Fruit fly (Drosophila melanogaster): ENCODE results near the gene CG14572.

Gene CG14572

dm6 chr3L:21728616-21729047, 12.7 kb upstream of the CG14572 start, which contains the start of the genes CG11247 and Polr2H (continued):
- TF ChIP-seq Spps (tag; optimal IDR thresholded peaks at IDR 0.05) (peak; percentile 64), lab (GFP tag; optimal IDR thresholded peaks at IDR 0.05) (peak; percentile 83), knrl (GFP tag; IDR thresholded peaks at IDR 0.05; ENCODE audit: partially characterized antibody) (peak; percentile 90), Ptx1 (GFP tag; IDR thresholded peaks at IDR 0.05) (peak; percentile 96), unpg (GFP tag; optimal IDR thresholded peaks at IDR 0.05) (peak; percentile 90), bab2 (GFP tag; optimal IDR thresholded peaks at IDR 0.05) (peak; percentile 95), Usf (GFP tag; optimal IDR thresholded peaks at IDR 0.05) (peak; percentile 89), CG12744 (GFP tag; optimal IDR thresholded peaks at IDR 0.05) (peak; percentile 80), salm (tag; optimal IDR thresholded peaks at IDR 0.05) (peak; percentile 30), Lpt (GFP tag; optimal IDR thresholded peaks at IDR 0.05) (no peak), cas (GFP tag; IDR thresholded peaks at IDR 0.05) (peak; percentile 85; the same call in 1 of the 2 replicates), sens (GFP tag) (peak; percentile 98), CG10209 (GFP tag; optimal IDR thresholded peaks at IDR 0.05) (peak; percentile 86), CG17359 (tag; optimal IDR thresholded peaks at IDR 0.05) (peak; percentile 72), CG4360 (GFP tag; IDR thresholded peaks at IDR 0.05) (0 out of 2 replicates have a peak, but pooled peaks have one; percentile 34), kah (GFP tag; optimal IDR thresholded peaks at IDR 0.05) (peak; percentile 6), pfk (GFP tag; optimal IDR thresholded peaks at IDR 0.05) (no peak), nom (GFP tag; optimal IDR thresholded peaks at IDR 0.05) (no peak), HLH54F (GFP tag; optimal IDR thresholded peaks at IDR 0.05) (peak; percentile 97), HLHmδ (GFP tag; optimal IDR thresholded peaks at IDR 0.05) (no peak), D19B (GFP tag; optimal IDR thresholded peaks at IDR 0.05) (peak; percentile 67), Neu2 (GFP tag; optimal IDR thresholded peaks at IDR 0.05; ENCODE audit: borderline replicate concordance) (peak; percentile 81), CG10543 (GFP tag; optimal IDR thresholded peaks at IDR 0.05) (peak; percentile 73), en (GFP tag; optimal IDR thresholded peaks at IDR 0.05) (peak; percentile 80), CG10979 (tag; optimal IDR thresholded peaks at IDR 0.05) (peak; percentile 81), Med (GFP tag) (peak; percentile 99), vfl (GFP tag; optimal IDR thresholded peaks at IDR 0.05) (peak; percentile 86), CG7556 (GFP tag; optimal IDR thresholded peaks at IDR 0.05) (peak; percentile 66), scrt (GFP tag; optimal IDR thresholded peaks at IDR 0.05) (peak; percentile 48), CG12391 (tag; optimal IDR thresholded peaks at IDR 0.05) (peak; percentile 91), CG9797 (GFP tag; optimal IDR thresholded peaks at IDR 0.05) (peak; percentile 90), CG14667 (GFP tag; IDR thresholded peaks at IDR 0.05) (peak; percentile 91), exex (tag; optimal IDR thresholded peaks at IDR 0.05) (no peak), CG13296 (GFP tag; optimal IDR thresholded peaks at IDR 0.05) (peak; percentile 60), CG3726 (GFP tag; IDR thresholded peaks at IDR 0.05) (peak; percentile 83; the same call in 2 of the 3 replicates), CG31365 (tag; optimal IDR thresholded peaks at IDR 0.05) (no peak), Ets65A (GFP tag) (peak; percentile 100), CG15011 (GFP tag; optimal IDR thresholded peaks at IDR 0.05) (no peak), CG34376 (GFP tag; optimal IDR thresholded peaks at IDR 0.05) (peak; percentile 27), bbx (GFP tag; IDR thresholded peaks at IDR 0.05; ENCODE audit: partially characterized antibody) (peak; percentile 42; the same call in 1 of the 2 replicates), az2 (GFP tag; optimal IDR thresholded peaks at IDR 0.05) (peak; percentile 92), gfzf (GFP tag; optimal IDR thresholded peaks at IDR 0.05) (peak; percentile 60), CG16863 (GFP tag; optimal IDR thresholded peaks at IDR 0.05) (peak; percentile 94), CG18764 (GFP tag; optimal IDR thresholded peaks at IDR 0.05) (peak; percentile 88), CG30431 (GFP tag; optimal IDR thresholded peaks at IDR 0.05) (peak; percentile 90), oc (tag; optimal IDR thresholded peaks at IDR 0.05) (peak; percentile 59), ase (GFP tag; IDR thresholded peaks at IDR 0.05) (peak; percentile 92), CG34224 (GFP tag; IDR thresholded peaks at IDR 0.05; ENCODE audit: partially characterized antibody) (peak; percentile 58), CG12942 (GFP tag; optimal IDR thresholded peaks at IDR 0.05) (peak; percentile 94), E2f2 (GFP tag; IDR thresholded peaks at IDR 0.05) (peak; percentile 59)
